Fruit fly (Drosophila melanogaster) whole organism, prepupa: ENCODE measurements around the gene Pop2.

Experiments used
- Blimp-1 ChIP-seq: fragments of 200-800 bp; sonication (Bioruptor generic); optimal IDR thresholded peaks from 3 replicates; lab custom pipeline; 2017; ENCODE audit warnings: missing biosample characterization, missing genetic modification characterization, mild to moderate bottlenecking, moderate library complexity, missing genetic modification reagents
- CG10631 ChIP-seq: fragments of 200-800 bp; sonication (Bioruptor generic); optimal IDR thresholded peaks from 2 replicates; lab custom pipeline; 2016; ENCODE audit warnings: missing biosample characterization, missing genetic modification characterization
- CG10669 ChIP-seq: fragments of 200-800 bp; sonication (Bioruptor generic); optimal IDR thresholded peaks from 3 replicates; lab custom pipeline; 2018; ENCODE audit warnings: missing biosample characterization, mild to moderate bottlenecking, missing genetic modification characterization, moderate library complexity
- CG11294 ChIP-seq: fragments of 200-800 bp; sonication (Bioruptor generic); IDR thresholded peaks from 2 replicates; pipeline ENCODE4 v1.3.6; 2022; ENCODE audit warnings: missing biosample characterization, missing genetic modification characterization
- CG11762 ChIP-seq: fragments of 200-800 bp; sonication (Bioruptor generic); optimal IDR thresholded peaks from 3 replicates; lab custom pipeline; 2016; ENCODE audit warnings: missing biosample characterization, missing genetic modification characterization; ENCODE audit not compliant: insufficient read depth
- CG11902 ChIP-seq: fragments of 200-800 bp; sonication (Bioruptor generic); optimal IDR thresholded peaks from 3 replicates; lab custom pipeline; 2016; ENCODE audit warnings: missing biosample characterization, missing genetic modification characterization
- CG15336 ChIP-seq: fragments of 200-800 bp; sonication (Bioruptor generic); IDR thresholded peaks from 2 replicates; pipeline ENCODE4 v1.3.6; 2022; ENCODE audit warnings: missing biosample characterization, missing genetic modification characterization
- CG16779 ChIP-seq: fragments of 200-800 bp; sonication (Bioruptor generic); optimal IDR thresholded peaks from 3 replicates; lab custom pipeline; 2017; ENCODE audit warnings: missing biosample characterization, mild to moderate bottlenecking, missing genetic modification characterization
- CG3032 ChIP-seq: fragments of 200-800 bp; optimal IDR thresholded peaks from 2 replicates; lab custom pipeline; 2019; ENCODE audit warnings: missing biosample characterization, mild to moderate bottlenecking, missing genetic modification characterization, moderate library complexity
- CG31627 ChIP-seq: fragments of 200-800 bp; sonication (Bioruptor generic); optimal IDR thresholded peaks from 3 replicates; lab custom pipeline; 2016; ENCODE audit warnings: missing biosample characterization, missing genetic modification characterization
- CG32006 ChIP-seq: fragments of 200-800 bp; sonication (Bioruptor generic); optimal IDR thresholded peaks from 3 replicates; lab custom pipeline; 2017; ENCODE audit warnings: missing biosample characterization, mild to moderate bottlenecking, missing genetic modification characterization
- CG34406 ChIP-seq: fragments of 200-800 bp; sonication (Bioruptor generic); optimal IDR thresholded peaks from 3 replicates; lab custom pipeline; 2016; ENCODE audit warnings: missing biosample characterization, missing genetic modification characterization
- CG3919 ChIP-seq: fragments of 200-800 bp; sonication (Bioruptor generic); optimal IDR thresholded peaks from 3 replicates; lab custom pipeline; 2016; ENCODE audit warnings: missing biosample characterization, missing genetic modification characterization
- CG4318 ChIP-seq: fragments of 200-800 bp; sonication (Bioruptor generic); optimal IDR thresholded peaks from 3 replicates; lab custom pipeline; 2017; ENCODE audit warnings: missing biosample characterization, mild to moderate bottlenecking, missing genetic modification characterization
- CG6163 ChIP-seq: fragments of 200-800 bp; sonication (Bioruptor generic); IDR thresholded peaks from 3 replicates; pipeline ENCODE4 v1.3.6; 2022; ENCODE audit warnings: missing biosample characterization, missing genetic modification characterization
- CG6276 ChIP-seq: fragments of 200-800 bp; sonication (Bioruptor generic); optimal IDR thresholded peaks from 2 replicates; lab custom pipeline; 2017; ENCODE audit warnings: missing biosample characterization, mild to moderate bottlenecking, missing genetic modification characterization
- CG6792 ChIP-seq: fragments of 200-800 bp; sonication (Bioruptor generic); optimal IDR thresholded peaks from 3 replicates; lab custom pipeline; 2016; ENCODE audit warnings: missing biosample characterization, missing genetic modification characterization
- CG6808 ChIP-seq: fragments of 200-800 bp; sonication (Bioruptor generic); optimal IDR thresholded peaks from 3 replicates; lab custom pipeline; 2017; ENCODE audit warnings: missing biosample characterization, missing genetic modification characterization, mild to moderate bottlenecking, moderate library complexity, missing genetic modification reagents
- CG6854 ChIP-seq: fragments of 200-800 bp; sonication (Bioruptor generic); optimal IDR thresholded peaks from 2 replicates; lab custom pipeline; 2017; ENCODE audit warnings: missing biosample characterization, mild to moderate bottlenecking, missing genetic modification characterization
- CG7368 ChIP-seq: fragments of 200-800 bp; sonication (Bioruptor generic); optimal IDR thresholded peaks from 3 replicates; lab custom pipeline; 2016; ENCODE audit warnings: missing biosample characterization, missing genetic modification characterization
- CG8119 ChIP-seq: fragments of 200-800 bp; sonication (Bioruptor generic); IDR thresholded peaks from 3 replicates; pipeline ENCODE4 v1.3.6; 2022; ENCODE audit warnings: missing biosample characterization, missing genetic modification characterization
- CG8319 ChIP-seq: fragments of 200-800 bp; sonication (Bioruptor generic); optimal IDR thresholded peaks from 3 replicates; lab custom pipeline; 2016; ENCODE audit warnings: missing biosample characterization, missing genetic modification characterization
- CG8632 ChIP-seq: fragments of 200-800 bp; sonication (Bioruptor generic); optimal IDR thresholded peaks from 3 replicates; lab custom pipeline; 2016; ENCODE audit warnings: missing biosample characterization, missing genetic modification characterization
- CG9139 ChIP-seq: fragments of 200-800 bp; sonication (Bioruptor generic); optimal IDR thresholded peaks from 3 replicates; lab custom pipeline; 2017; ENCODE audit warnings: missing biosample characterization, mild to moderate bottlenecking, missing genetic modification characterization
- Eip75B ChIP-seq: fragments of 200-800 bp; sonication (Bioruptor generic); optimal IDR thresholded peaks from 3 replicates; lab custom pipeline; 2016; ENCODE audit warnings: missing biosample characterization, missing genetic modification characterization
- Eip78C ChIP-seq: fragments of 200-800 bp; sonication (Bioruptor generic); peaks from one replicate; lab custom pipeline; 2016; ENCODE audit warnings: missing biosample characterization, missing genetic modification characterization
- Eip93F ChIP-seq: fragments of 200-800 bp; sonication (Bioruptor generic); optimal IDR thresholded peaks from 2 replicates; lab custom pipeline; 2016; ENCODE audit warnings: missing biosample characterization, mild to moderate bottlenecking, missing genetic modification characterization
- Ets21C ChIP-seq: fragments of 200-800 bp; sonication (Bioruptor generic); optimal IDR thresholded peaks from 3 replicates; lab custom pipeline; 2016; ENCODE audit warnings: missing biosample characterization, missing genetic modification characterization
- Ets96B ChIP-seq: fragments of 200-800 bp; optimal IDR thresholded peaks from 2 replicates; lab custom pipeline; 2019; ENCODE audit warnings: missing biosample characterization, mild to moderate bottlenecking, missing genetic modification characterization, moderate library complexity
- Hr38 ChIP-seq: sonication (Bioruptor generic); optimal IDR thresholded peaks from 2 replicates; lab custom pipeline; 2016; ENCODE audit warnings: missing biosample characterization, missing genetic modification characterization
- Hr39 ChIP-seq: fragments of 200-800 bp; sonication (Bioruptor generic); optimal IDR thresholded peaks from 2 replicates; lab custom pipeline; 2016; ENCODE audit warnings: missing biosample characterization, missing genetic modification characterization
- Hr4 ChIP-seq: fragments of 200-800 bp; sonication (Bioruptor generic); optimal IDR thresholded peaks from 3 replicates; lab custom pipeline; 2016; ENCODE audit warnings: missing biosample characterization, missing genetic modification characterization
- Lpt ChIP-seq: fragments of 200-800 bp; sonication (Bioruptor generic); optimal IDR thresholded peaks from 3 replicates; lab custom pipeline; 2016; ENCODE audit warnings: missing biosample characterization, missing genetic modification characterization
- Met ChIP-seq: fragments of 200-800 bp; sonication (Bioruptor generic); optimal IDR thresholded peaks from 3 replicates; lab custom pipeline; 2016; ENCODE audit warnings: missing biosample characterization, missing genetic modification characterization
- OdsH ChIP-seq: fragments of 200-800 bp; sonication (Bioruptor generic); optimal IDR thresholded peaks from 3 replicates; lab custom pipeline; 2016; ENCODE audit warnings: missing biosample characterization, missing genetic modification characterization
- Smox ChIP-seq: fragments of 200-800 bp; sonication (Bioruptor generic); optimal IDR thresholded peaks from 3 replicates; lab custom pipeline; 2016; ENCODE audit warnings: missing biosample characterization, missing genetic modification characterization
- Sox102F ChIP-seq: fragments of 200-800 bp; sonication (Bioruptor generic); optimal IDR thresholded peaks from 2 replicates; lab custom pipeline; 2016; ENCODE audit warnings: missing biosample characterization, mild to moderate bottlenecking, missing genetic modification characterization
- Sox14 ChIP-seq: fragments of 200-800 bp; sonication (Bioruptor generic); optimal IDR thresholded peaks from 3 replicates; lab custom pipeline; 2016; ENCODE audit warnings: missing biosample characterization, missing genetic modification characterization
- Sox15 ChIP-seq: fragments of 200-800 bp; sonication (Bioruptor generic); optimal IDR thresholded peaks from 3 replicates; lab custom pipeline; 2016; ENCODE audit warnings: missing biosample characterization, missing genetic modification characterization
- achi ChIP-seq: fragments of 200-800 bp; sonication (Bioruptor generic); optimal IDR thresholded peaks from 3 replicates; lab custom pipeline; 2016; ENCODE audit warnings: missing biosample characterization, missing genetic modification characterization
- cyc ChIP-seq: fragments of 200-800 bp; sonication (Bioruptor generic); optimal IDR thresholded peaks from 3 replicates; lab custom pipeline; 2016; ENCODE audit warnings: missing biosample characterization, missing genetic modification characterization
- dsx ChIP-seq: fragments of 200-800 bp; optimal IDR thresholded peaks from 3 replicates; lab custom pipeline; 2019; ENCODE audit warnings: missing biosample characterization, mild to moderate bottlenecking, missing genetic modification characterization, moderate library complexity; ENCODE audit not compliant: poor library complexity, severe bottlenecking
- eg ChIP-seq: fragments of 200-800 bp; sonication (Bioruptor generic); IDR thresholded peaks from 3 replicates; pipeline ENCODE4 v1.3.6; 2022; ENCODE audit warnings: missing biosample characterization, missing genetic modification characterization
- esn ChIP-seq: fragments of 200-800 bp; sonication (Bioruptor generic); optimal IDR thresholded peaks from 2 replicates; lab custom pipeline; 2016; ENCODE audit warnings: missing biosample characterization, mild to moderate bottlenecking, missing genetic modification characterization, moderate library complexity
- fd85E ChIP-seq: fragments of 200-800 bp; sonication (Bioruptor generic); optimal IDR thresholded peaks from 3 replicates; lab custom pipeline; 2016; ENCODE audit warnings: missing biosample characterization, missing genetic modification characterization
- lz ChIP-seq: fragments of 200-800 bp; sonication (Bioruptor generic); optimal IDR thresholded peaks from 3 replicates; lab custom pipeline; 2016; ENCODE audit warnings: missing biosample characterization, missing genetic modification characterization
- net ChIP-seq: fragments of 200-800 bp; sonication (Bioruptor generic); optimal IDR thresholded peaks from 3 replicates; lab custom pipeline; 2016; ENCODE audit warnings: missing biosample characterization, missing genetic modification characterization
- pdm3 ChIP-seq: fragments of 200-800 bp; sonication (Bioruptor generic); optimal IDR thresholded peaks from 3 replicates; lab custom pipeline; 2016; ENCODE audit warnings: missing biosample characterization, missing genetic modification characterization
- salr ChIP-seq, 2 experiments: fragments of 200-800 bp; sonication (Bioruptor generic); optimal IDR thresholded peaks; 3 replicates each; lab custom pipeline; 2016 to 2018; ENCODE audit warnings: missing biosample characterization in 2 of 2, missing genetic modification characterization in 2 of 2, mild to moderate bottlenecking in 1 of 2
- spab ChIP-seq: fragments of 200-800 bp; sonication (Bioruptor generic); optimal IDR thresholded peaks from 2 replicates; lab custom pipeline; 2017; ENCODE audit warnings: missing biosample characterization, mild to moderate bottlenecking, missing genetic modification characterization, missing genetic modification reagents
- ss ChIP-seq, 2 experiments: fragments of 200-800 bp; sonication (Bioruptor generic); optimal IDR thresholded peaks; 2 replicates in 1 of 2; 3 replicates in 1 of 2; lab custom pipeline; 2017 to 2018; ENCODE audit warnings: mild to moderate bottlenecking in 2 of 2, missing biosample characterization in 2 of 2, missing genetic modification characterization in 2 of 2, moderate library complexity in 1 of 2
- svp ChIP-seq: fragments of 200-800 bp; sonication (Bioruptor generic); peaks from one replicate; lab custom pipeline; 2016; ENCODE audit warnings: missing biosample characterization, missing genetic modification characterization
- vri ChIP-seq: fragments of 200-800 bp; sonication (Bioruptor generic); optimal IDR thresholded peaks from 3 replicates; lab custom pipeline; 2016; ENCODE audit warnings: missing biosample characterization, mild to moderate bottlenecking, missing genetic modification characterization

Pop2 gene

DNA sequence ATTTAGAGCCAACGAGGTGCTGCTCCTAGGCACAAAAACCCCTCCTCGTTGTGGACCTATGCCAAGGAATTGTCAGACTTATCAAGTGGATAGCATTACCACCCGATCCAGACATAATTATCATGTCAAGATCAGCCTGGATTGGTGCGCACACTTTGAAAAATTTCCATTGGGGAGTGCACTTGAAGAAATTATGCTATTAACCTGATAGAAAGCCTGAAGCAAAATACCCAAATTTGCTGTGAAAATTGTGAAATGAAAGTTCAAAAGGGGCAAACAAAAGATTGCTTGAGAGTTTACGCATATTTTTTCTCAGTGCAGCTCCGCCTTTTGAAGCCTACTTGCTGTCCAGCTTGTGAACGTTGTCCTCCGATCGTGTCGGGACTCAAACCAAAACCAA, 11.0 kb upstream of the Pop2 start:
- TF ChIP-seq CG11762 (GFP tag; lab: Kevin White, UChicago), result no peak
- peak; percentile 7 for TF ChIP-seq Sox14 (GFP tag; lab: Kevin White, UChicago)
- TF ChIP-seq dsx, result no peak
- TF ChIP-seq net (GFP tag; lab: Kevin White, UChicago), result no peak
- TF ChIP-seq Hr4 (GFP tag; lab: Kevin White, UChicago), result peak; percentile 23
- no peak for TF ChIP-seq CG7368
- TF ChIP-seq CG15336 (GFP tag; lab: Robert Waterston, UW), result no peak
- TF ChIP-seq Blimp-1, result no peak
- no peak for TF ChIP-seq Hr38 (GFP tag; lab: Kevin White, UChicago)
- TF ChIP-seq CG3919 (GFP tag; lab: Kevin White, UChicago), result peak; percentile 53
- TF ChIP-seq svp (GFP tag; lab: Kevin White, UChicago), result peak; percentile 65
- TF ChIP-seq CG34406 (GFP tag; lab: Kevin White, UChicago), result no peak
- no peak for TF ChIP-seq CG8119 (GFP tag; lab: Robert Waterston, UW)
- TF ChIP-seq Smox (GFP tag; lab: Kevin White, UChicago), result no peak
- TF ChIP-seq OdsH (GFP tag; lab: Kevin White, UChicago), result no peak
- peak; percentile 4 for TF ChIP-seq Lpt (GFP tag; lab: Kevin White, UChicago)
- TF ChIP-seq Eip75B (GFP tag; lab: Kevin White, UChicago), result no peak
- peak; percentile 59 for TF ChIP-seq CG10631 (GFP tag; lab: Kevin White, UChicago)
- TF ChIP-seq pdm3 (GFP tag; lab: Kevin White, UChicago), result peak; percentile 16
- TF ChIP-seq CG6163, result peak; percentile 28; the same call in 1 of the 3 replicates
- TF ChIP-seq CG3032, result peak; percentile 66
- peak; percentile 6 for TF ChIP-seq CG32006 (GFP tag; lab: Kevin White, UChicago)
- TF ChIP-seq CG6792 (GFP tag; lab: Kevin White, UChicago), result peak; percentile 16
- no peak for TF ChIP-seq Sox102F
- 0 out of 3 replicates have a peak, but pooled peaks have one; percentile 15 for TF ChIP-seq eg (GFP tag; lab: Robert Waterston, UW)
- no peak for TF ChIP-seq CG6808 (GFP tag; lab: Kevin White, UChicago)
- peak; percentile 23 for TF ChIP-seq Met (GFP tag; lab: Kevin White, UChicago)
- peak; percentile 13 for TF ChIP-seq cyc
- TF ChIP-seq CG9139, result no peak
- no peak for TF ChIP-seq CG4318 (GFP tag; lab: Kevin White, UChicago)
- no peak for TF ChIP-seq spab
- TF ChIP-seq vri (GFP tag; lab: Kevin White, UChicago), result no peak
- peak; percentile 41 for TF ChIP-seq esn (GFP tag; lab: Kevin White, UChicago)
- no peak for TF ChIP-seq CG31627
- TF ChIP-seq lz (GFP tag; lab: Kevin White, UChicago), result peak; percentile 22
- TF ChIP-seq CG16779 (tag; lab: Kevin White, UChicago), result no peak
- TF ChIP-seq CG8632 (GFP tag; lab: Kevin White, UChicago), result no peak
- no peak for TF ChIP-seq fd85E (GFP tag; lab: Kevin White, UChicago)
- TF ChIP-seq achi, result no peak
- peak; percentile 45 for TF ChIP-seq CG10669 (GFP tag; lab: Kevin White, UChicago)
- no peak for TF ChIP-seq CG11294
- TF ChIP-seq Sox15 (GFP tag; lab: Kevin White, UChicago), result no peak
- no peak for TF ChIP-seq Eip93F (GFP tag; lab: Kevin White, UChicago)
- no peak for TF ChIP-seq CG6854 (GFP tag; lab: Kevin White, UChicago)
- TF ChIP-seq Ets96B (tag; lab: Kevin White, UChicago), result peak; percentile 61
- TF ChIP-seq CG11902, result no peak
- TF ChIP-seq CG8319 (GFP tag; lab: Kevin White, UChicago), result peak; percentile 0
- TF ChIP-seq CG6276, result no peak
- no peak for TF ChIP-seq Ets21C
- TF ChIP-seq ss (GFP tag; optimal IDR thresholded peaks at IDR 0.05; lab: Kevin White, UChicago), result no peak
- peak; percentile 84 for TF ChIP-seq Eip78C (GFP tag; lab: Kevin White, UChicago)
- peak in 1 of 2 experiments; percentile 27 for TF ChIP-seq salr (GFP tag; optimal IDR thresholded peaks at IDR 0.05; lab: Kevin White, UChicago)
- TF ChIP-seq Hr39 (GFP tag; lab: Kevin White, UChicago), result peak; percentile 4
